Worm (Caenorhabditis elegans): ENCODE measurements around the gene C35D10.1.

DNA sequence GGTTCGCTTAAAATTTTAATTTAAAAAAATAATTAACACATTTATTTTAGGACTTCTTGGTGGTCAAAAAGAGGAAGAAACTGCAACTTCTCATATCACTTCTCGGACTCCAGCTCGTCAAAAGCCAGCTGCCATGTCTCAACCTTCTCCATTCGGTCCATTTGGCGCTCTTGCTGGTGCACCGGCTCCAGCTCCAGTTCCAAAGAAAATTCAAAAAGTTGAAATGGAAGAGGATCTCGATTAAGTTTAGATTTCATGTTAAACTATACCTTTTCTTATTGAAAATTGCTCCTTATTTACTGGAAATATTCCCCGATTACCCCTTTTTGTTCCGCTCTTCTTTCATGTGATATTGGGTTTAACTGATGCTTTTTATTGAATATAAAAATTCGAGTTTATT lies 34.2 kb downstream of the C35D10.1 start:
- TF ChIP-seq T26A5.8 (tag; optimal IDR thresholded peaks at IDR 0.05) (no peak), ztf-6 (GFP tag; IDR thresholded peaks at IDR 0.05) (no peak), unc-130 (GFP tag; optimal IDR thresholded peaks at IDR 0.05) (no peak), hsf-1 (GFP tag; IDR thresholded peaks at IDR 0.05) (no peak), cebp-1 (GFP tag; IDR thresholded peaks at IDR 0.05) (no peak), cebp-1 (tag; optimal IDR thresholded peaks at IDR 0.05) (no peak), ztf-18 (tag; optimal IDR thresholded peaks at IDR 0.05) (no peak), unc-62 (GFP tag; optimal IDR thresholded peaks at IDR 0.05) (no peak), F22D6.2 (tag; optimal IDR thresholded peaks at IDR 0.05) (no peak), nhr-179 (tag; optimal IDR thresholded peaks at IDR 0.05) (no peak), mel-28 (tag; optimal IDR thresholded peaks at IDR 0.05; ENCODE audit: borderline replicate concordance) (no peak)
